Fruit fly (Drosophila melanogaster) Kc167 (cell line): ENCODE measurements around the gene RunxB.

Experiments used
- Myc ChIP-seq: fragments of >200 bp; optimal IDR thresholded peaks from 2 replicates; lab custom pipeline; 2017; ENCODE audit warnings: missing external identifiers
- h ChIP-seq: fragments of >200 bp; optimal IDR thresholded peaks from 3 replicates; lab custom pipeline; 2018; ENCODE audit warnings: missing external identifiers
- insv ChIP-seq: fragments of >200 bp; optimal IDR thresholded peaks from 3 replicates; lab custom pipeline; 2018; ENCODE audit warnings: missing external identifiers
- ttk ChIP-seq: sonication (Bioruptor generic); optimal IDR thresholded peaks from 2 replicates; lab custom pipeline; 2017; ENCODE audit warnings: missing external identifiers

DNA sequence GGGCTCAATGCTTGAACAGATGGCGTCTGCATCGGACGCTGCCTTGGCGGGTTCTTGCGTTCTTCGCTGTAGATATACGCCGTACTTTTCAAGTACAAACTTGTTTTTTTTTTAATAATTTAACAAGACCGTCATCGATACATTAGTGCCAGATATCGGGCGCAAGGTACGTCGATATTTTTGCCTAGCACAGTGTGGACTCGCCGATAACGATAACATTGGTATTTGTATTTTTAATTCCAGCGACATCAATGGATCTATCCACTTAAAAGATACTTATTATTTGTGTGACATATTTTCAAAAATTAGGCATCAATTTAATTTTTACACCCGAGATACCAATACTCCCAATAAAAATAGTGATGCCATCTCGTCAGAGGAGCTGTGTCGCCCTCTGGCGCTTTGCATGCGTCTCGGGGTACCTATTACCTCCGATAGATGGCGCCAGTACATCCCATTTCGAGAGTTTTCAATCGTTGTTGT lies 13.5 kb upstream of the RunxB start, which contains the start of gene Tak1:
- TF ChIP-seq ttk (no peak), insv (lab: Kevin White, UChicago) (no peak), Myc (lab: Kevin White, UChicago) (no peak), h (lab: Kevin White, UChicago) (no peak)
